Fruit fly (Drosophila melanogaster): ENCODE measurements around the gene otu.

otu gene

DNA sequence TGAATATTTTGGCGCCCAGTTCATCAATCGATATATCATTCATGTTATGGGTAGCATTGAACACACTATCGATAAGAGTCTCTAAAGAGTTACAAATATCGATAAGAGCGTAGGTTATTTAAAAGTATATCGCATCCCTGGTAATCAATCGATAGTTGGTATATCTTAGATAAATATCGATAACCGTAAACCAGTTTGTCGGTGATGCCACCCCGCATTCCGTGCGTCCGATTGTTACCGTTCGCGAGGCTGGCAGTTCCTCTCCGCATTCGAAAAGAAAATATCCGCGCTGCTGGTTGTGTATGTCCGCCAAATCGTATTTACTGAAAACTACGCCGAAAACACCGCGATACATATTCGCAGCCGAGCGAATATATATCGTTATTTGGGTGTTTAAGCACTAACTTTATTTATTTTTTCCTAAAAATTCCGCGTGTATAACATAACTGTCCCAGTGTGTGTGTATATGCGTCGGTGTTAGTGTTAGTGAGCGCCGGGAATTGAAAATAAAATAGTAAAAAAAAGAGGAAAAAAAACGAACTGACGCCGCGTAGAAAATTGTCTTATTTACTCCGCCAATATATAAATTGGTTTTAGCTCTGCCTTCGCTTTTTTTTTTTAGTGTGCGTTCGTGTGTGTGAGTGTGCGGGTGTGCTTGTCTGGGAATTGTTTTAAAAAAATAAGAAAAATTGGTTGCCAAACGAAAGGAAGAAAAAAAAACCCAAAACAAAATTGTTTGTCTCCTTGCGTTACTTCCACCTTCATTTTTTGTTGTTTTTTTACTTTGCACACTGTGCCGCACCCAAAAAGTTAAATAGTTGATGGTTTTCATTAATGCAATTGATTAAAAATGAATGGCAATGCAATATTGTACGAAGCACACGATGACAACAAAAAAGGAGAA lies 28.0 kb upstream of the otu start, which contains the start of gene Nrg (continued):
- TF ChIP-seq hth (optimal IDR thresholded peaks at IDR 0.05): no peak
- no peak for TF ChIP-seq sima (GFP tag; optimal IDR thresholded peaks at IDR 0.05)
- TF ChIP-seq CG15073 (GFP tag; optimal IDR thresholded peaks at IDR 0.05): no peak
- peak; percentile 81 for TF ChIP-seq HmgZ (tag; optimal IDR thresholded peaks at IDR 0.05)
- TF ChIP-seq CG17328 (GFP tag; IDR thresholded peaks at IDR 0.05): 0 out of 2 replicates have a peak, but pooled peaks have one; percentile 28
- TF ChIP-seq Lhr (GFP tag; optimal IDR thresholded peaks at IDR 0.05): peak; percentile 57
- TF ChIP-seq CrebB (tag; optimal IDR thresholded peaks at IDR 0.05): peak; percentile 72
- TF ChIP-seq CG12299 (tag; optimal IDR thresholded peaks at IDR 0.05): peak; percentile 59
- no peak for TF ChIP-seq twi (tag; optimal IDR thresholded peaks at IDR 0.05)
- no peak for TF ChIP-seq CG8281 (tag; optimal IDR thresholded peaks at IDR 0.05)
- TF ChIP-seq sim (GFP tag; IDR thresholded peaks at IDR 0.05): 0 out of 2 replicates have a peak, but pooled peaks have one; percentile 22
- TF ChIP-seq unc-4 (GFP tag; IDR thresholded peaks at IDR 0.05; ENCODE audit: partially characterized antibody): peak; percentile 99
- peak; percentile 23 for TF ChIP-seq HmgD (GFP tag; optimal IDR thresholded peaks at IDR 0.05)
- peak; percentile 35 for TF ChIP-seq bigmax (GFP tag; optimal IDR thresholded peaks at IDR 0.05)
- TF ChIP-seq ab (GFP tag; optimal IDR thresholded peaks at IDR 0.05): no peak
- 0 out of 3 replicates have a peak, but pooled peaks have one; percentile 52 for TF ChIP-seq otp (GFP tag; IDR thresholded peaks at IDR 0.05)
- TF ChIP-seq zf30C (GFP tag; optimal IDR thresholded peaks at IDR 0.05): no peak
- TF ChIP-seq B-H2 (GFP tag; optimal IDR thresholded peaks at IDR 0.05): peak; percentile 37
- peak; percentile 99 for TF ChIP-seq pzg (GFP tag; optimal IDR thresholded peaks at IDR 0.05)
- TF ChIP-seq ftz-f1 (GFP tag; optimal IDR thresholded peaks at IDR 0.05): peak; percentile 15
- TF ChIP-seq Hr3 (GFP tag; optimal IDR thresholded peaks at IDR 0.05): no peak
- peak; percentile 21 for TF ChIP-seq Xbp1 (GFP tag; optimal IDR thresholded peaks at IDR 0.05)
- peak; percentile 10 for TF ChIP-seq Sin3A (optimal IDR thresholded peaks at IDR 0.05)
- TF ChIP-seq ci (GFP tag; IDR thresholded peaks at IDR 0.05): peak; percentile 80; the same call in 2 of the 3 replicates
- TF ChIP-seq bbx (GFP tag; IDR thresholded peaks at IDR 0.05; ENCODE audit: partially characterized antibody): peak; percentile 100
- no peak for TF ChIP-seq gcm2 (GFP tag; optimal IDR thresholded peaks at IDR 0.05)
- peak; percentile 68; the same call in 1 of the 2 replicates for TF ChIP-seq vvl (GFP tag; IDR thresholded peaks at IDR 0.05)
- peak; percentile 36; the same call in 1 of the 2 replicates for TF ChIP-seq CG1024 (GFP tag; IDR thresholded peaks at IDR 0.05)
- TF ChIP-seq maf-S (GFP tag; optimal IDR thresholded peaks at IDR 0.05): peak; percentile 10
- TF ChIP-seq Dp (GFP tag; optimal IDR thresholded peaks at IDR 0.05): peak; percentile 97
- peak; percentile 99 for TF ChIP-seq CG6791 (GFP tag; IDR thresholded peaks at IDR 0.05; ENCODE audit: partially characterized antibody)
- peak; percentile 26 for TF ChIP-seq Max (GFP tag; optimal IDR thresholded peaks at IDR 0.05)
- peak; percentile 98 for TF ChIP-seq Scr (GFP tag; IDR thresholded peaks at IDR 0.05; ENCODE audit: partially characterized antibody)
- TF ChIP-seq Stat92E (GFP tag; optimal IDR thresholded peaks at IDR 0.05): peak in 1 of 3 experiments; percentile 57
- peak; percentile 58 for TF ChIP-seq MTF-1 (GFP tag; optimal IDR thresholded peaks at IDR 0.05; ENCODE audit: borderline replicate concordance)
- peak; percentile 58; the same call in 1 of the 2 replicates for TF ChIP-seq NFAT (GFP tag; IDR thresholded peaks at IDR 0.05)
- no peak for TF ChIP-seq odd (GFP tag; optimal IDR thresholded peaks at IDR 0.05)
- peak; percentile 82 for TF ChIP-seq sens (GFP tag)
- peak; percentile 27 for TF ChIP-seq CG4360 (GFP tag; IDR thresholded peaks at IDR 0.05)
- TF ChIP-seq Neu2 (GFP tag; optimal IDR thresholded peaks at IDR 0.05; ENCODE audit: borderline replicate concordance): no peak
- peak; percentile 27 for TF ChIP-seq CG2120 (GFP tag; optimal IDR thresholded peaks at IDR 0.05)
- TF ChIP-seq CG10654 (GFP tag; optimal IDR thresholded peaks at IDR 0.05): no peak
- TF ChIP-seq Xrp1 (GFP tag; IDR thresholded peaks at IDR 0.05): no peak
- peak; percentile 21 for TF ChIP-seq shn (GFP tag; optimal IDR thresholded peaks at IDR 0.05)
- TF ChIP-seq Side (GFP tag; optimal IDR thresholded peaks at IDR 0.05): peak; percentile 23
- peak; percentile 20 for TF ChIP-seq ems (GFP tag; optimal IDR thresholded peaks at IDR 0.05)
- no peak for TF ChIP-seq schlank (tag; optimal IDR thresholded peaks at IDR 0.05)
- peak; percentile 1 for TF ChIP-seq CG12942 (GFP tag; optimal IDR thresholded peaks at IDR 0.05)
- peak; percentile 14 for TF ChIP-seq NC2β (GFP tag; optimal IDR thresholded peaks at IDR 0.05)
